Fruit fly (Drosophila melanogaster): ENCODE data around the gene CG13806.

dm6 chr3L:2265692-2266444 is at the start of gene CG13806, which contains the start of gene ecd:
- TF ChIP-seq Clk (GFP tag; optimal IDR thresholded peaks at IDR 0.05) (no peak), CG11617 (GFP tag; optimal IDR thresholded peaks at IDR 0.05) (no peak), Crg-1 (GFP tag; optimal IDR thresholded peaks at IDR 0.05) (no peak), Mnt (GFP tag; optimal IDR thresholded peaks at IDR 0.05) (no peak), CG7101 (tag; optimal IDR thresholded peaks at IDR 0.05) (peak; percentile 22), ovo (GFP tag; optimal IDR thresholded peaks at IDR 0.05) (peak; percentile 32), bab1 (GFP tag; optimal IDR thresholded peaks at IDR 0.05) (no peak), kay (GFP tag; ENCODE audit: borderline replicate concordance) (no peak)

Measured in whole organism, adult.